Fruit fly (Drosophila melanogaster) whole organism, wandering third instar larva: ENCODE results near the gene IscU.

Source experiments
- CG9705 ChIP-seq: fragments of 200-800 bp; sonication (Bioruptor generic); optimal IDR thresholded peaks from 2 replicates; lab custom pipeline; 2018; ENCODE audit warnings: missing biosample characterization, mild to moderate bottlenecking, missing genetic modification characterization
- CrebA ChIP-seq: fragments of 200-800 bp; sonication (Bioruptor generic); optimal IDR thresholded peaks from 2 replicates; lab custom pipeline; 2016; ENCODE audit warnings: missing biosample characterization, mild to moderate bottlenecking, missing genetic modification characterization, borderline replicate concordance
- Dif ChIP-seq: fragments of 200-275, 200-300 bp; sonication (Bioruptor generic); optimal IDR thresholded peaks from 2 replicates; lab custom pipeline; 2018; ENCODE audit warnings: missing biosample characterization, missing genetic modification characterization; ENCODE audit not compliant: partially characterized antibody
- Sp1 ChIP-seq: fragments of 200-800 bp; sonication (Bioruptor generic); optimal IDR thresholded peaks from 3 replicates; lab custom pipeline; 2019; ENCODE audit warnings: missing biosample characterization, mild to moderate bottlenecking, missing genetic modification characterization, moderate library complexity
- h ChIP-seq: fragments of 200-800 bp; sonication (Bioruptor generic); optimal IDR thresholded peaks from 3 replicates; lab custom pipeline; 2016; ENCODE audit warnings: missing biosample characterization, mild to moderate bottlenecking, missing genetic modification characterization
- psq ChIP-seq: fragments of 200-800 bp; sonication (Bioruptor generic); optimal IDR thresholded peaks from 3 replicates; lab custom pipeline; 2017; ENCODE audit warnings: missing biosample characterization, mild to moderate bottlenecking, missing genetic modification characterization, moderate library complexity
- sage ChIP-seq: fragments of 200-800 bp; sonication (Bioruptor generic); optimal IDR thresholded peaks from 2 replicates; lab custom pipeline; 2016; ENCODE audit warnings: missing biosample characterization, mild to moderate bottlenecking, missing genetic modification characterization

- TF ChIP-seq psq (GFP tag; lab: Kevin White, UChicago) (no peak), Sp1 (GFP tag; lab: Kevin White, UChicago) (peak; percentile 10), sage (GFP tag; lab: Kevin White, UChicago) (no peak), CrebA (no peak), h (GFP tag; lab: Kevin White, UChicago) (no peak), Dif (GFP tag; lab: Kevin White, UChicago) (peak; percentile 38), CG9705 (no peak)
These were observed 39.3 kb upstream of the IscU start for dm6 chr3R:8863094-8863865.
